Fruit fly (Drosophila melanogaster): ENCODE measurements around the gene mRpS6.

The mRpS6 gene

dm6 chr3L:4378895-4379294 is 14.5 kb downstream of the mRpS6 start (continued):
- TF ChIP-seq grau (tag; optimal IDR thresholded peaks at IDR 0.05) (peak; percentile 71), CG2202 (tag; optimal IDR thresholded peaks at IDR 0.05) (no peak), danr (GFP tag; IDR thresholded peaks at IDR 0.05) (no peak), CG8281 (tag; optimal IDR thresholded peaks at IDR 0.05) (peak; percentile 4), bowl (GFP tag; IDR thresholded peaks at IDR 0.05) (no peak), CG11560 (tag; IDR thresholded peaks at IDR 0.05) (no peak), MBD-R2 (GFP tag; IDR thresholded peaks at IDR 0.05) (peak; percentile 33; the same call in 1 of the 2 replicates), CG31224 (GFP tag; IDR thresholded peaks at IDR 0.05) (no peak), cg (GFP tag; optimal IDR thresholded peaks at IDR 0.05) (no peak), CG31365 (tag; optimal IDR thresholded peaks at IDR 0.05) (no peak), unpg (GFP tag; optimal IDR thresholded peaks at IDR 0.05) (peak; percentile 14), CG8765 (GFP tag; IDR thresholded peaks at IDR 0.05) (no peak), CG10321 (GFP tag; IDR thresholded peaks at IDR 0.05) (no peak), Dip3 (GFP tag; optimal IDR thresholded peaks at IDR 0.05) (peak; percentile 38), CG12071 (GFP tag; optimal IDR thresholded peaks at IDR 0.05) (no peak), HLHmδ (GFP tag; optimal IDR thresholded peaks at IDR 0.05) (no peak), CTCF (GFP tag; optimal IDR thresholded peaks at IDR 0.05) (no peak), Scr (GFP tag; IDR thresholded peaks at IDR 0.05; ENCODE audit: partially characterized antibody) (no peak), Med (GFP tag) (peak; percentile 87), Kr (GFP tag; optimal IDR thresholded peaks at IDR 0.05) (no peak), CG6765 (GFP tag; optimal IDR thresholded peaks at IDR 0.05) (no peak), CG7839 (tag; optimal IDR thresholded peaks at IDR 0.05) (peak; percentile 71), bab2 (GFP tag; optimal IDR thresholded peaks at IDR 0.05) (peak; percentile 7), sug (tag; optimal IDR thresholded peaks at IDR 0.05) (peak; percentile 56), CG11085 (GFP tag; IDR thresholded peaks at IDR 0.05) (no peak), NC2β (GFP tag; optimal IDR thresholded peaks at IDR 0.05) (no peak), TFAM (GFP tag; optimal IDR thresholded peaks at IDR 0.05) (no peak), MESR4 (GFP tag; optimal IDR thresholded peaks at IDR 0.05) (no peak), CG2129 (GFP tag; IDR thresholded peaks at IDR 0.05; ENCODE audit: partially characterized antibody) (no peak), CG33557 (GFP tag; optimal IDR thresholded peaks at IDR 0.05) (no peak), CG2120 (GFP tag; optimal IDR thresholded peaks at IDR 0.05) (peak; percentile 81), CG12942 (GFP tag; optimal IDR thresholded peaks at IDR 0.05) (peak; percentile 9), hkb (optimal IDR thresholded peaks at IDR 0.05) (no peak), hkb (GFP tag; IDR thresholded peaks at IDR 0.05) (peak; percentile 78), bigmax (GFP tag; optimal IDR thresholded peaks at IDR 0.05) (no peak), CG9437 (GFP tag; optimal IDR thresholded peaks at IDR 0.05) (peak; percentile 31), Vsx1 (GFP tag; optimal IDR thresholded peaks at IDR 0.05) (no peak), zen2 (GFP tag; IDR thresholded peaks at IDR 0.05; ENCODE audit: partially characterized antibody) (no peak), dmrt11E (tag; optimal IDR thresholded peaks at IDR 0.05) (no peak), croc (GFP tag; conservative IDR thresholded peaks at IDR 0.05) (peak; percentile 18; the same call in 1 of the 3 replicates), Lpt (GFP tag; optimal IDR thresholded peaks at IDR 0.05) (no peak), Hmr (GFP tag; optimal IDR thresholded peaks at IDR 0.05) (peak; percentile 68), CG7745 (tag; optimal IDR thresholded peaks at IDR 0.05) (no peak), CG6254 (GFP tag; optimal IDR thresholded peaks at IDR 0.05) (peak; percentile 31), twi (tag; optimal IDR thresholded peaks at IDR 0.05) (no peak), CG7372 (GFP tag; IDR thresholded peaks at IDR 0.05) (peak; percentile 16; the same call in 1 of the 2 replicates), CG16863 (GFP tag; optimal IDR thresholded peaks at IDR 0.05) (no peak), CG9609 (GFP tag; optimal IDR thresholded peaks at IDR 0.05) (peak; percentile 19), fd96Cb (tag; optimal IDR thresholded peaks at IDR 0.05) (peak; percentile 35), CG10267 (tag; optimal IDR thresholded peaks at IDR 0.05) (peak; percentile 29), Mes4 (GFP tag; optimal IDR thresholded peaks at IDR 0.05) (no peak), gsb (GFP tag; IDR thresholded peaks at IDR 0.05) (no peak)
